Worm (Caenorhabditis elegans) whole organism, L4/young adult: ENCODE measurements around the gene C08F11.17.

Source experiments
- W03F9.2 ChIP-seq: fragments of 150-350 bp; optimal IDR thresholded peaks from 2 replicates; lab custom pipeline; 2014; ENCODE audit warnings: missing biosample characterization, missing genetic modification characterization
- dao-5 ChIP-seq: sonication (generic microtip); optimal IDR thresholded peaks from 2 replicates; lab custom pipeline; 2016; ENCODE audit warnings: missing genotype, missing genetic modification characterization, moderate library complexity, missing compliant biosample characterization
- him-1 ChIP-seq: sonication (generic microtip); optimal IDR thresholded peaks from 2 replicates; lab custom pipeline; 2016; ENCODE audit warnings: missing genotype, missing genetic modification reagents, missing genetic modification characterization, missing compliant biosample characterization

ce11 chrIV:13678649-13679048 lies 28.5 kb upstream of the C08F11.17 start, which contains the start of gene srlf-26:
- no peak for TF ChIP-seq him-1 (tag; lab: Kevin White, UChicago)
- TF ChIP-seq dao-5 (tag; lab: Kevin White, UChicago): no peak
- no peak for TF ChIP-seq W03F9.2
